Worm (Caenorhabditis elegans): ENCODE data around the gene pgl-1.

DNA sequence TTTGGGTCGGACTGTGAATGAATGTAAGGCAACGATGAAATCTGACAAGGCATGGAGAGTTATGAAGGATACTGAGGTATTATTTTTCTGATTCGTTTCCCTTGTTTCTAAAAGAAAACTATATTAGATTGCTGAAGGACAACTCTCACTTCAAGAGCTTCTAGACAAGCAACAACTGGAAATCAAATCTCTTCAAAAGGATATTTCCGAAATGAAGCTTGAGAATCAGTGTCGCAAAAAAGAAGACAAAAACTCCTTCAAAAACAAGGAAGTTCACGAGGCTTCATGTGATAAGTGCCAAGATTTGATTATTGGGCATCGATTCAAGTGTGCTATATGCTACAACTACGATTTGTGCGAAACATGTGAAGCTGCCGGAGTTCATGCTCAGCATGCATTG is 41.5 kb upstream of the pgl-1 start:
- TF ChIP-seq ama-1 (optimal IDR thresholded peaks at IDR 0.05) = no peak
- TF ChIP-seq lin-15B (tag; optimal IDR thresholded peaks at IDR 0.05) = no peak
- no peak for TF ChIP-seq aly-2 (tag; optimal IDR thresholded peaks at IDR 0.05)
- no peak for TF ChIP-seq unc-130 (tag; optimal IDR thresholded peaks at IDR 0.05)
- TF ChIP-seq ztf-11 (tag; optimal IDR thresholded peaks at IDR 0.05) = no peak
- no peak for TF ChIP-seq elt-2 (tag; optimal IDR thresholded peaks at IDR 0.05)
- no peak for TF ChIP-seq nhr-12 (tag; optimal IDR thresholded peaks at IDR 0.05)
- TF ChIP-seq unc-30 (tag; optimal IDR thresholded peaks at IDR 0.05) = no peak
- TF ChIP-seq zag-1 (tag; optimal IDR thresholded peaks at IDR 0.05) = no peak
- TF ChIP-seq C16A3.4 (tag; optimal IDR thresholded peaks at IDR 0.05) = no peak
- no peak for TF ChIP-seq sptf-1 (tag; optimal IDR thresholded peaks at IDR 0.05)
- TF ChIP-seq nhr-237 (tag; optimal IDR thresholded peaks at IDR 0.05) = no peak
- TF ChIP-seq jun-1 (tag; optimal IDR thresholded peaks at IDR 0.05) = no peak
- TF ChIP-seq ztf-4 (tag; optimal IDR thresholded peaks at IDR 0.05) = no peak

Measured in whole organism, L1 larva.